Worm (Caenorhabditis elegans): ENCODE results near the gene srd-58.

The srd-58 gene

DNA sequence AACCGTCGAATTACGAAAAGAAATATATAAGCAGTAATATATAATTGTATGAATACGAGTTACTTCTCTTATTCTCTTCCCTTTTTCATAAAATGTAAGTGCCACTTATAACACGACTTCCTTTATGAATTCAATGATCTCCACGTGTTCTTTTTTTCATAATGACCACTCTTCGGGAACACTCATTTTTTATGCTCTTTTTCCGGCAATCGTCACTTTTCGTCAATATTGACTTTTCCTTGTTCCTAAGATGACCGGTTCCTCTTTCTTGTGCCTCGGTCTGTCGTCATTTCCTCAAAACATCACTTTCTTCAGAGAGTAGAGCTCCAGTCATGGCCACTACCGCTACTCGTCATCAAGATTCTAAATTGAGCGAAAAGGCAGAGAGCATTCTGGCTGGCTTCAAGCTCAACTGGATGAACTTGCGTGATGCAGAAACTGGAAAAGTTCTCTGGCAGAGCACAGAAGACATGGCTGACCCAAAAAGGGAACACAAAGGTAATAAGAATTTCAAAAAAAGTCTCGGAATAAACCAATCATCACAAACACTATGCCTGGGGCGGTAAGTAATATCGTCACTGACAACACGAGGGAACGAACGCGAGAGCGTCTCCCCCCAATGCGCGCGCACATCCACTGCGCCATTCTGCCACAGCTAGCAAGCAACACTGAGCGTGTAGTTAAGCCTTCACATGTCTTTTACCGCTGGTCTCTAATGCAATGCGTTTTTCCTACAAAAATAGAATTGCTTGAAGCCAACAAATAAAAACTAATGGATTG, 21.2 kb downstream of the srd-58 start, which contains the start of gene pdl-1 (continued):
- TF ChIP-seq nhr-179 (tag; optimal IDR thresholded peaks at IDR 0.05) = peak; percentile 77
- peak; percentile 94 for TF ChIP-seq egl-44 (GFP tag; IDR thresholded peaks at IDR 0.05)
- peak; percentile 85 for TF ChIP-seq atf-7 (tag; optimal IDR thresholded peaks at IDR 0.05)
- peak; percentile 46 for TF ChIP-seq F57A8.1 (GFP tag; optimal IDR thresholded peaks at IDR 0.05)
- TF ChIP-seq F10E7.11 (tag; optimal IDR thresholded peaks at IDR 0.05) = peak; percentile 65
- peak; percentile 87 for TF ChIP-seq snpc-3.4 (tag; optimal IDR thresholded peaks at IDR 0.05)
- peak; percentile 73; the same call in 1 of the 2 replicates for TF ChIP-seq madf-6 (GFP tag; IDR thresholded peaks at IDR 0.05)
- peak; percentile 66 for TF ChIP-seq mcd-1 (GFP tag; IDR thresholded peaks at IDR 0.05)
- peak; percentile 82 for TF ChIP-seq attf-5 (GFP tag; optimal IDR thresholded peaks at IDR 0.05)
- TF ChIP-seq B0336.3 (GFP tag; IDR thresholded peaks at IDR 0.05) = no peak; the same call in 1 of the 2 replicates
- peak; percentile 91 for TF ChIP-seq mes-4 (tag; optimal IDR thresholded peaks at IDR 0.05)
- no peak for TF ChIP-seq efl-1 (GFP tag; optimal IDR thresholded peaks at IDR 0.05)
- 0 out of 2 replicates have a peak, but pooled peaks have one; percentile 37 for TF ChIP-seq nhr-120 (GFP tag; IDR thresholded peaks at IDR 0.05)
- peak; percentile 78 for TF ChIP-seq lin-54 (GFP tag; optimal IDR thresholded peaks at IDR 0.05)
- peak; percentile 94 for TF ChIP-seq bed-1 (GFP tag; IDR thresholded peaks at IDR 0.05)
- TF ChIP-seq dpff-1 (tag; optimal IDR thresholded peaks at IDR 0.05) = peak; percentile 13
- peak; percentile 88 for TF ChIP-seq nfyb-1 (GFP tag; IDR thresholded peaks at IDR 0.05)
- peak; percentile 71 for TF ChIP-seq fkh-3 (tag; optimal IDR thresholded peaks at IDR 0.05)
- TF ChIP-seq cebp-2 (GFP tag; IDR thresholded peaks at IDR 0.05) = peak; percentile 95
- TF ChIP-seq ceh-27 (GFP tag; optimal IDR thresholded peaks at IDR 0.05) = peak; percentile 83
- no peak for TF ChIP-seq F55B11.4 (tag; optimal IDR thresholded peaks at IDR 0.05; ENCODE audit: borderline replicate concordance, insufficient read depth)
- TF ChIP-seq rec-8 (tag; optimal IDR thresholded peaks at IDR 0.05) = peak; percentile 84 to 97
- TF ChIP-seq hlh-12 (tag; optimal IDR thresholded peaks at IDR 0.05) = peak; percentile 84
- TF ChIP-seq F57C9.4 (tag; optimal IDR thresholded peaks at IDR 0.05) = peak; percentile 65
- peak; percentile 6 for TF ChIP-seq F22D6.2 (tag; optimal IDR thresholded peaks at IDR 0.05)
- TF ChIP-seq attf-3 (GFP tag; conservative IDR thresholded peaks at IDR 0.05) = peak; percentile 71
- TF ChIP-seq let-607 (tag; optimal IDR thresholded peaks at IDR 0.05) = peak; percentile 28 to 30
- 0 out of 2 replicates have a peak, but pooled peaks have one; percentile 43 for TF ChIP-seq C06A6.2 (GFP tag; conservative IDR thresholded peaks at IDR 0.05)
- peak; percentile 78 for TF ChIP-seq hmg-1.2 (GFP tag; IDR thresholded peaks at IDR 0.05)
- TF ChIP-seq Y53F4B.3 (GFP tag; IDR thresholded peaks at IDR 0.05) = peak; percentile 68; the same call in 1 of the 2 replicates
- TF ChIP-seq tbx-9 (tag; optimal IDR thresholded peaks at IDR 0.05; ENCODE audit: borderline replicate concordance) = peak; percentile 40
- no peak for TF ChIP-seq cebp-1 (GFP tag; IDR thresholded peaks at IDR 0.05)
- TF ChIP-seq cebp-1 (tag; optimal IDR thresholded peaks at IDR 0.05) = peak; percentile 80
- no peak for TF ChIP-seq F39B2.1 (GFP tag; IDR thresholded peaks at IDR 0.05)
- TF ChIP-seq lag-1 (GFP tag; IDR thresholded peaks at IDR 0.05) = no peak
- no peak for TF ChIP-seq ztf-6 (GFP tag; IDR thresholded peaks at IDR 0.05)
- TF ChIP-seq ztf-25 (GFP tag; IDR thresholded peaks at IDR 0.05) = peak; percentile 84; the same call in 1 of the 2 replicates
- peak; percentile 60 for TF ChIP-seq lsl-1 (GFP tag; optimal IDR thresholded peaks at IDR 0.05)
- peak; percentile 53; the same call in 1 of the 2 replicates for TF ChIP-seq madf-3 (GFP tag; IDR thresholded peaks at IDR 0.05)
- TF ChIP-seq ztf-3 (GFP tag; optimal IDR thresholded peaks at IDR 0.05) = peak; percentile 51
- peak; percentile 84 for TF ChIP-seq nhr-27 (tag; optimal IDR thresholded peaks at IDR 0.05)
- peak in 1 of 3 experiments; percentile 66 for TF ChIP-seq lin-35 (GFP tag; optimal IDR thresholded peaks at IDR 0.05)
- TF ChIP-seq ztf-26 (tag; optimal IDR thresholded peaks at IDR 0.05) = peak; percentile 73
- TF ChIP-seq K12H6.12 (tag; optimal IDR thresholded peaks at IDR 0.05) = peak; percentile 77
- 0 out of 2 replicates have a peak, but pooled peaks have one; percentile 23 for TF ChIP-seq F37B4.10 (GFP tag; IDR thresholded peaks at IDR 0.05)
- TF ChIP-seq mel-28 (tag; optimal IDR thresholded peaks at IDR 0.05; ENCODE audit: borderline replicate concordance) = peak; percentile 57
